Worm (Caenorhabditis elegans) whole organism, L2 larva: ENCODE results near the gene ugt-2.

Source experiments
- C34F6.9 ChIP-seq: fragments of 150-350 bp; optimal IDR thresholded peaks from 2 replicates; lab custom pipeline; 2014; ENCODE audit warnings: missing biosample characterization, missing genetic modification characterization
- F13H6.1 ChIP-seq: sonication (generic microtip); optimal IDR thresholded peaks from 2 replicates; lab custom pipeline; 2016; ENCODE audit warnings: missing genetic modification characterization, missing compliant biosample characterization
- ZK546.5 ChIP-seq: sonication (generic microtip); optimal IDR thresholded peaks from 2 replicates; lab custom pipeline; 2017; ENCODE audit warnings: missing biosample characterization, missing genetic modification characterization
- alr-1 ChIP-seq: fragments of 150-350 bp; optimal IDR thresholded peaks from 2 replicates; lab custom pipeline; 2014; ENCODE audit warnings: missing biosample characterization, missing genetic modification characterization
- ama-1 ChIP-seq: fragments of 150-350 bp; optimal IDR thresholded peaks from 2 replicates; lab custom pipeline; 2018; ENCODE audit warnings: inconsistent platforms
- blmp-1 ChIP-seq: sonication (generic microtip); optimal IDR thresholded peaks from 2 replicates; lab custom pipeline; 2017; ENCODE audit warnings: missing genetic modification characterization, mild to moderate bottlenecking, missing compliant biosample characterization, antibody characterized with exemption, moderate library complexity; ENCODE audit not compliant: insufficient read depth
- ceh-16 ChIP-seq: fragments of 150-350 bp; optimal IDR thresholded peaks from 2 replicates; lab custom pipeline; 2014; ENCODE audit warnings: missing biosample characterization, missing genetic modification characterization
- ceh-82 ChIP-seq: fragments of 150-350 bp; optimal IDR thresholded peaks from 2 replicates; lab custom pipeline; 2014; ENCODE audit warnings: missing biosample characterization, missing genetic modification characterization
- crh-2 ChIP-seq: sonication (generic microtip); optimal IDR thresholded peaks from 2 replicates; lab custom pipeline; 2017; ENCODE audit warnings: missing biosample characterization, missing genetic modification characterization
- egl-27 ChIP-seq: sonication (generic microtip); optimal IDR thresholded peaks from 3 replicates; lab custom pipeline; 2017; ENCODE audit warnings: missing biosample characterization, missing genetic modification reagents, missing genetic modification characterization
- elt-1 ChIP-seq: fragments of 150-350 bp; optimal IDR thresholded peaks from 2 replicates; lab custom pipeline; 2014; ENCODE audit warnings: missing biosample characterization, missing genetic modification characterization
- elt-3 ChIP-seq: sonication (generic microtip); optimal IDR thresholded peaks from 2 replicates; lab custom pipeline; 2017; ENCODE audit warnings: missing biosample characterization, missing genetic modification characterization
- fos-1 ChIP-seq: fragments of 150-350 bp; optimal IDR thresholded peaks from 2 replicates; lab custom pipeline; 2014; ENCODE audit warnings: missing biosample characterization, missing genetic modification characterization
- gmeb-1 ChIP-seq: fragments of 150-350 bp; optimal IDR thresholded peaks from 2 replicates; lab custom pipeline; 2014; ENCODE audit warnings: missing biosample characterization, missing genetic modification characterization
- lin-11 ChIP-seq: fragments of 150-350 bp; sonication (generic microtip); optimal IDR thresholded peaks from 2 replicates; lab custom pipeline; 2014; ENCODE audit warnings: missing biosample characterization, missing genetic modification characterization, inconsistent platforms, mixed read lengths
- lin-13 ChIP-seq: fragments of 150-350 bp; optimal IDR thresholded peaks from 2 replicates; lab custom pipeline; 2014; ENCODE audit warnings: missing biosample characterization, missing genetic modification reagents, missing genetic modification characterization
- mab-5 ChIP-seq: fragments of 150-350 bp; optimal IDR thresholded peaks from 2 replicates; lab custom pipeline; 2014; ENCODE audit warnings: missing biosample characterization, missing genetic modification characterization
- mbf-1 ChIP-seq: sonication (generic microtip); optimal IDR thresholded peaks from 2 replicates; lab custom pipeline; 2017; ENCODE audit warnings: missing biosample characterization, missing genetic modification characterization
- mdl-1 ChIP-seq, 2 experiments: fragments of 150-350 bp in 1 of 2; sonication (generic microtip) in 1 of 2; optimal IDR thresholded peaks; 2 replicates each; lab custom pipeline; 2017; ENCODE audit warnings: missing biosample characterization in 2 of 2, missing genetic modification characterization in 2 of 2
- nhr-10 ChIP-seq: sonication (generic microtip); optimal IDR thresholded peaks from 2 replicates; lab custom pipeline; 2017; ENCODE audit warnings: missing biosample characterization, missing genetic modification characterization
- nhr-11 ChIP-seq: fragments of 150-350 bp; optimal IDR thresholded peaks from 2 replicates; lab custom pipeline; 2014; ENCODE audit warnings: missing biosample characterization, missing genetic modification characterization
- nhr-12 ChIP-seq: fragments of 150-350 bp; optimal IDR thresholded peaks from 2 replicates; lab custom pipeline; 2014; ENCODE audit warnings: missing biosample characterization, missing genetic modification characterization
- nhr-129 ChIP-seq: fragments of 150-350 bp; optimal IDR thresholded peaks from 2 replicates; lab custom pipeline; 2014; ENCODE audit warnings: missing biosample characterization, missing genetic modification characterization
- nhr-21 ChIP-seq: fragments of 150-350 bp; optimal IDR thresholded peaks from 2 replicates; lab custom pipeline; 2014; ENCODE audit warnings: missing biosample characterization, missing genetic modification characterization
- nhr-23 ChIP-seq: fragments of 150-350 bp; optimal IDR thresholded peaks from 2 replicates; lab custom pipeline; 2014; ENCODE audit warnings: missing biosample characterization, missing genetic modification reagents, missing genetic modification characterization
- nhr-25 ChIP-seq: fragments of 150-350 bp; sonication (generic microtip); optimal IDR thresholded peaks from 3 replicates; lab custom pipeline; 2014; ENCODE audit warnings: missing biosample characterization, missing genetic modification characterization
- nhr-77 ChIP-seq: fragments of 150-350 bp; optimal IDR thresholded peaks from 2 replicates; lab custom pipeline; 2014; ENCODE audit warnings: missing biosample characterization, missing genetic modification characterization
- peb-1 ChIP-seq: fragments of 150-350 bp; optimal IDR thresholded peaks from 2 replicates; lab custom pipeline; 2014; ENCODE audit warnings: missing biosample characterization, missing genetic modification characterization
- sem-4 ChIP-seq: fragments of 150-350 bp; optimal IDR thresholded peaks from 2 replicates; lab custom pipeline; 2014; ENCODE audit warnings: missing biosample characterization, missing genetic modification reagents, missing genetic modification characterization
- skn-1 ChIP-seq: sonication (generic microtip); optimal IDR thresholded peaks from 2 replicates; lab custom pipeline; 2017; ENCODE audit warnings: missing biosample characterization, missing genetic modification characterization
- sma-3 ChIP-seq: sonication (generic microtip); optimal IDR thresholded peaks from 2 replicates; lab custom pipeline; 2016; ENCODE audit warnings: missing genetic modification reagents, missing genetic modification characterization, missing compliant biosample characterization
- sma-9 ChIP-seq, 2 experiments: fragments of 150-350 bp in 1 of 2; sonication (generic microtip) in 1 of 2; optimal IDR thresholded peaks; 2 replicates each; lab custom pipeline; 2014 to 2016; ENCODE audit warnings: missing genetic modification characterization in 2 of 2, mild to moderate bottlenecking in 1 of 2, missing biosample characterization in 1 of 2, missing compliant biosample characterization in 1 of 2, missing genetic modification reagents in 1 of 2, moderate library complexity in 1 of 2
- unc-39 ChIP-seq: fragments of 150-350 bp; optimal IDR thresholded peaks from 2 replicates; lab custom pipeline; 2014; ENCODE audit warnings: missing biosample characterization, missing genetic modification characterization
- unc-55 ChIP-seq: fragments of 150-350 bp; sonication (generic microtip); optimal IDR thresholded peaks from 3 replicates; lab custom pipeline; 2014; ENCODE audit warnings: missing biosample characterization, missing genetic modification reagents, missing genetic modification characterization
- unc-62 ChIP-seq: fragments of 150-350 bp; optimal IDR thresholded peaks from 2 replicates; lab custom pipeline; 2014; ENCODE audit warnings: missing biosample characterization, missing genetic modification reagents, missing genetic modification characterization
- zag-1 ChIP-seq: fragments of 150-350 bp; optimal IDR thresholded peaks from 2 replicates; lab custom pipeline; 2014; ENCODE audit warnings: missing biosample characterization, missing genetic modification characterization
- ztf-1 ChIP-seq: fragments of 200-800 bp; sonication (Bioruptor generic); conservative IDR thresholded peaks from 2 replicates; pipeline ENCODE4 v1.3.6; 2022; ENCODE audit warnings: missing genetic modification characterization, missing compliant biosample characterization
- ztf-4 ChIP-seq: fragments of 150-350 bp; optimal IDR thresholded peaks from 2 replicates; lab custom pipeline; 2014; ENCODE audit warnings: missing biosample characterization, missing genetic modification characterization

Gene ugt-2

ce11 chrV:10433721-10434120 lies 35.1 kb downstream of the ugt-2 start, which contains the start of gene Y32F6A.4:
Gene Y32F6A.4 (minus strand): TSS chrV:10434067.
- no peak for TF ChIP-seq skn-1 (tag; lab: Kevin White, UChicago)
- TF ChIP-seq ztf-4 (tag; lab: Kevin White, UChicago): no peak
- no peak for TF ChIP-seq sem-4 (tag; lab: Kevin White, UChicago)
- TF ChIP-seq nhr-77 (tag; lab: Kevin White, UChicago): no peak
- no peak for TF ChIP-seq nhr-23 (tag; lab: Kevin White, UChicago)
- TF ChIP-seq crh-2 (tag; lab: Kevin White, UChicago): peak; percentile 2
- no peak for TF ChIP-seq unc-62 (GFP tag; lab: Kevin White, UChicago)
- TF ChIP-seq peb-1: no peak
- no peak for TF ChIP-seq ama-1 (lab: Kevin White, UChicago)
- peak; percentile 51 for TF ChIP-seq fos-1 (tag; lab: Kevin White, UChicago)
- TF ChIP-seq gmeb-1 (tag; lab: Kevin White, UChicago): peak; percentile 8

DNA sequence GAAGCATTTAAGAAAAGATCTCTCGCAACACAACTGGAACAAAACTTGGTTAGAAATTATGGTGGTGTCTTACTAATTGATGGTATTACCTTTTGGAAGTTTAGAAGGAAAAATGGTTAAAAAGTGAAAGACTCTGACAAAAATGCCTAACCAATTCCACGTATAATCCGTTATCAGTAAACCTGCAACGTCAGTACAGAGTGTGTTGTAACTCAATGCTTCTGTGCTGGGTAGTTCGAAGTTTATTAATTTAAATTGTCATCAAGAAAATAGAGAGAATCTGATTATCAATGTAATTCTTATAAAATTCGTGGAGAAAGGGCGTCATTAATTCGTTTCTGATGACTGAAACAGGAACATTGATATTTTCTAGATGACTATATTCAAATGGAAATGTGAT lies 36.6 kb downstream of the ugt-2 start:
- TF ChIP-seq nhr-21 (tag; lab: Kevin White, UChicago) (no peak), ceh-16 (no peak), crh-2 (tag; lab: Kevin White, UChicago) (peak; percentile 42), unc-39 (tag; lab: Kevin White, UChicago) (no peak), blmp-1 (tag; lab: Kevin White, UChicago) (no peak), lin-11 (tag; lab: Kevin White, UChicago) (no peak), nhr-25 (tag; lab: Kevin White, UChicago) (no peak), nhr-129 (tag; lab: Kevin White, UChicago) (no peak), nhr-12 (tag; lab: Kevin White, UChicago) (no peak), fos-1 (tag; lab: Kevin White, UChicago) (peak; percentile 70), lin-13 (GFP tag; lab: Kevin White, UChicago) (no peak), ztf-1 (GFP tag; lab: Robert Waterston, UW) (no peak), sma-9 (GFP tag; optimal IDR thresholded peaks at IDR 0.05; lab: Kevin White, UChicago) (peak; percentile 18), sma-9 (tag; optimal IDR thresholded peaks at IDR 0.05; lab: Kevin White, UChicago) (no peak), ceh-82 (tag; lab: Kevin White, UChicago) (no peak), C34F6.9 (no peak), egl-27 (tag; lab: Kevin White, UChicago) (no peak), F13H6.1 (tag; lab: Kevin White, UChicago) (no peak)

DNA sequence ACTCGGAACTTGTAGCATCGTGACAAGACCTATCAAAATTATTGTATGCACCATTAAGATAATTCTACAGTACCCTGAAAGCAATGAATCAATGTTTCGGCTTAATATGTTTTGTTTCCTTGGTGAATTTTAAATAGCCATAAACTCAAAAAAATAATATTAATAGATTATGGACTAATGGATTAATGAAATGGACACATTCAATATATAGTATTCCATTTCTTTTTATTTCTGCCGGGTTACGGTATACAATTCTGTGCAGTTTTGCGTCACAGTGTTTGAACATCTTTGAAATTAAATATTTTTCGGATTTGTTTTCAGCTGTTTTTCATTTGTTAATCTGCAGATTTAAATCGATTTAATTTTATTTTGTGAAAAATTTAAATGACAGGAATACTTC lies 38.0 kb downstream of the ugt-2 start, which contains the start of gene set-22:
Gene set-22, plus strand, starts transcription at position 301 of the 400 bp plus-strand sequence.
- TF ChIP-seq ztf-4 (tag; lab: Kevin White, UChicago) (no peak), elt-1 (tag; lab: Kevin White, UChicago) (no peak), nhr-11 (tag; lab: Kevin White, UChicago) (no peak), alr-1 (tag; lab: Kevin White, UChicago) (no peak), mbf-1 (no peak), elt-3 (tag; lab: Kevin White, UChicago) (no peak), ceh-82 (tag; lab: Kevin White, UChicago) (no peak), ztf-1 (GFP tag; lab: Robert Waterston, UW) (no peak), ZK546.5 (tag; lab: Kevin White, UChicago) (no peak), unc-62 (GFP tag; lab: Kevin White, UChicago) (no peak)

- TF ChIP-seq blmp-1 (tag; lab: Kevin White, UChicago): no peak
- no peak for TF ChIP-seq mdl-1 (tag; optimal IDR thresholded peaks at IDR 0.05; lab: Kevin White, UChicago)
- TF ChIP-seq F13H6.1 (tag; lab: Kevin White, UChicago): no peak
- TF ChIP-seq unc-55 (GFP tag; lab: Kevin White, UChicago): no peak
- TF ChIP-seq sem-4 (tag; lab: Kevin White, UChicago): no peak
- TF ChIP-seq sma-3 (GFP tag; lab: Kevin White, UChicago): no peak
- no peak for TF ChIP-seq alr-1 (tag; lab: Kevin White, UChicago)
- no peak for TF ChIP-seq unc-62 (GFP tag; lab: Kevin White, UChicago)
- TF ChIP-seq nhr-10 (tag; lab: Kevin White, UChicago): no peak
- TF ChIP-seq ztf-4 (tag; lab: Kevin White, UChicago): no peak
- no peak for TF ChIP-seq C34F6.9
- no peak for TF ChIP-seq egl-27 (tag; lab: Kevin White, UChicago)
- TF ChIP-seq ceh-82 (tag; lab: Kevin White, UChicago): no peak
- no peak for TF ChIP-seq zag-1 (tag; lab: Kevin White, UChicago)
- no peak for TF ChIP-seq nhr-129 (tag; lab: Kevin White, UChicago)
- no peak for TF ChIP-seq mab-5 (tag; lab: Kevin White, UChicago)
Measured at ce11 chrV:10440723-10441122, 42.1 kb downstream of the ugt-2 start, which contains the start of gene snf-10. Gene snf-10 (minus strand): TSS chrV:10440823.
